Fruit fly (Drosophila melanogaster) whole organism, adult: ENCODE data around the gene CG8319.

Source experiments
- CG11617 ChIP-seq: fragments of 200-800 bp; sonication (Bioruptor generic); optimal IDR thresholded peaks from 2 replicates; lab custom pipeline; 2017; ENCODE audit warnings: mild to moderate bottlenecking, missing biosample characterization, missing genetic modification reagents, missing genetic modification characterization
- CG14711 ChIP-seq: fragments of 200-800 bp; sonication (Bioruptor generic); optimal IDR thresholded peaks from 2 replicates; lab custom pipeline; 2018; ENCODE audit warnings: missing biosample characterization, mild to moderate bottlenecking, missing genetic modification characterization, moderate library complexity
- CG1620 ChIP-seq: fragments of 200-800 bp; sonication (Bioruptor generic); optimal IDR thresholded peaks from 2 replicates; lab custom pipeline; 2016; ENCODE audit warnings: missing biosample characterization, missing genetic modification characterization
- CG5204 ChIP-seq: fragments of 200-800 bp; sonication (Bioruptor generic); optimal IDR thresholded peaks from 2 replicates; lab custom pipeline; 2016; ENCODE audit warnings: missing biosample characterization, missing genetic modification characterization
- Crg-1 ChIP-seq: fragments of 200-800 bp; sonication (Bioruptor generic); optimal IDR thresholded peaks from 2 replicates; lab custom pipeline; 2016; ENCODE audit warnings: missing biosample characterization, missing genetic modification characterization
- bab1 ChIP-seq: fragments of 200-800 bp; sonication (Bioruptor generic); optimal IDR thresholded peaks from 3 replicates; lab custom pipeline; 2019; ENCODE audit warnings: missing biosample characterization, mild to moderate bottlenecking, missing genetic modification characterization, moderate library complexity
- pad ChIP-seq: fragments of 200-800 bp; sonication (Bioruptor generic); optimal IDR thresholded peaks from 3 replicates; lab custom pipeline; 2017; ENCODE audit warnings: missing biosample characterization, missing genetic modification characterization, mild to moderate bottlenecking, moderate library complexity, missing genetic modification reagents
- tj ChIP-seq: fragments of 200-800 bp; sonication (Bioruptor generic); optimal IDR thresholded peaks from 3 replicates; lab custom pipeline; 2017; ENCODE audit warnings: missing biosample characterization, mild to moderate bottlenecking, missing genetic modification characterization, moderate library complexity

dm6 chr3R:9613124-9613523 lies 14.0 kb upstream of the CG8319 start:
- TF ChIP-seq bab1 (GFP tag; lab: Kevin White, UChicago) (no peak), CG11617 (GFP tag; lab: Kevin White, UChicago) (no peak), Crg-1 (GFP tag; lab: Kevin White, UChicago) (no peak), CG14711 (tag; lab: Kevin White, UChicago) (no peak), CG5204 (GFP tag; lab: Kevin White, UChicago) (no peak), pad (GFP tag; lab: Kevin White, UChicago) (no peak), tj (GFP tag; lab: Kevin White, UChicago) (no peak), CG1620 (GFP tag; lab: Kevin White, UChicago) (no peak)
